Fruit fly (Drosophila melanogaster): ENCODE results near the gene CG32642.
A peak's percentile ranks its signal among the peaks of the same experiment; 100 is the strongest.

Gene CG32642

dm6 chrX:12976131-12976530, 17.1 kb downstream of the CG32642 start, which contains the start of gene CG12716:
CG12716 (minus strand) TSS chrX:12976231.
- no peak for TF ChIP-seq Clk (GFP tag; optimal IDR thresholded peaks at IDR 0.05)

- no peak for TF ChIP-seq CG14711 (tag; optimal IDR thresholded peaks at IDR 0.05)
- TF ChIP-seq tj (GFP tag; optimal IDR thresholded peaks at IDR 0.05): peak; percentile 1
Observed at dm6 chrX:12984224-12984623, 25.2 kb downstream of the CG32642 start, which contains the start of gene CG32643. CG32643 (plus strand) TSS chrX:12984524.

dm6 chrX:12986948-12987450, 28.0 kb downstream of the CG32642 start:
- TF ChIP-seq ovo (GFP tag; optimal IDR thresholded peaks at IDR 0.05) (no peak), pad (GFP tag; optimal IDR thresholded peaks at IDR 0.05) (peak; percentile 96)

dm6 chrX:12988025-12988801, 29.2 kb downstream of the CG32642 start, which contains the start of gene rsh:
rsh (plus strand) TSS chrX:12988615.
- no peak for TF ChIP-seq Hr96 (GFP tag; optimal IDR thresholded peaks at IDR 0.05)
- peak; percentile 83 for TF ChIP-seq pad (GFP tag; optimal IDR thresholded peaks at IDR 0.05)

- TF ChIP-seq Crg-1 (GFP tag; optimal IDR thresholded peaks at IDR 0.05) (no peak), CG5204 (GFP tag; optimal IDR thresholded peaks at IDR 0.05) (no peak), CG11617 (GFP tag; optimal IDR thresholded peaks at IDR 0.05) (no peak), CG1620 (GFP tag; optimal IDR thresholded peaks at IDR 0.05) (no peak), CG12768 (GFP tag; optimal IDR thresholded peaks at IDR 0.05) (no peak)
Observed at dm6 chrX:13004779-13005178, 45.8 kb downstream of the CG32642 start, which contains the start of gene CG15719. CG15719 (minus strand) TSS chrX:13004879.
